Worm (Caenorhabditis elegans) whole organism, midembryonic: ENCODE data around the gene B0250.18.
"Not testable (repeated sequence)": the region's sequence is repeated elsewhere in the genome, so short reads cannot be mapped to it uniquely, and the experiment has no call there.

Experiments
- flt-1 ChIP-seq: fragments of 200-800 bp; sonication (Bioruptor generic); IDR thresholded peaks from 2 replicates; pipeline ENCODE4 v1.3.6; 2022; ENCODE audit warnings: missing genetic modification characterization, missing compliant biosample characterization
- klf-2 ChIP-seq: fragments of 200-800 bp; sonication (Bioruptor generic); conservative IDR thresholded peaks from 2 replicates; pipeline ENCODE4 v1.3.6; 2022; ENCODE audit warnings: missing genetic modification reagents, missing genetic modification characterization, missing compliant biosample characterization
- med-1 ChIP-seq: sonication (generic microtip); optimal IDR thresholded peaks from 2 replicates; lab custom pipeline; 2017; ENCODE audit warnings: missing genetic modification characterization, mild to moderate bottlenecking, missing compliant biosample characterization, antibody characterized with exemption, missing genetic modification reagents; ENCODE audit not compliant: insufficient read depth
- ztf-23 ChIP-seq: fragments of 200-800 bp; sonication (Bioruptor generic); IDR thresholded peaks from 2 replicates; pipeline ENCODE4 v1.3.6; 2022; ENCODE audit warnings: missing genetic modification reagents, missing genetic modification characterization, missing compliant biosample characterization
- ztf-29 ChIP-seq: fragments of 200-800 bp; sonication (Bioruptor generic); IDR thresholded peaks from 2 replicates; pipeline ENCODE4 v1.3.6; 2022; ENCODE audit warnings: missing genetic modification reagents, missing genetic modification characterization, missing compliant biosample characterization

- not testable (repeated sequence) for TF ChIP-seq flt-1 (GFP tag; lab: Robert Waterston, UW); klf-2; med-1 (GFP tag; lab: Kevin White, UChicago); ztf-29 (GFP tag; lab: Robert Waterston, UW); ztf-23 (GFP tag; lab: Robert Waterston, UW)
These were observed 29.3 kb downstream of the B0250.18 start for ce11 chrV:20431390-20431789.
